Worm (Caenorhabditis elegans): ENCODE data around the gene F54F7.10.

DNA sequence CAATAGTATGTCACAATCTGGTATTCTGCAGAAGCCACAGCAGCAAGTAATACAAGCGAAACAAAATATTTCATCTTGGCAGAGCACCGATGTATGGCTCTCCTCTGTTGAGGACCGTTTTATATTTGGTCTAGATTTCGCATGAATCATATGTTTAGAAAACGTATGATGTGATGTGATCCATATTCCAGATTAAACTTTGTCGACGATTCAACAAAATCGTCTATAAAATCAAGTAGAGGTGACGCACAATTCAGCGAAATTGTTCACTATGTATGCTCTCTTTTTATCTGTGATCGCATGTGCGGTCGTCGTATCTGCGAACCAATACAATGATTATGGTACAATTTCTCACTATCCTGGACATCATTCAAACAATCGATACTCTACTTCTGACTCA is 16.5 kb downstream of the F54F7.10 start, which contains the start of the genes Y62H9A.3 and Y62H9A.4:
- TF ChIP-seq ceh-44 (GFP tag; IDR thresholded peaks at IDR 0.05) (no peak), lin-13 (GFP tag; optimal IDR thresholded peaks at IDR 0.05) (no peak), Y75B8A.6 (GFP tag; IDR thresholded peaks at IDR 0.05) (no peak), nhr-237 (tag; optimal IDR thresholded peaks at IDR 0.05) (no peak), unc-62 (GFP tag; optimal IDR thresholded peaks at IDR 0.05 in 1 of 2) (peak in 1 of 2 experiments; percentile 55), unc-62 (tag; optimal IDR thresholded peaks at IDR 0.05) (no peak)
